Worm (Caenorhabditis elegans): ENCODE results near the gene T06F4.1.

T06F4.1 gene

ce11 chrX:4111416-4111815 is 32.3 kb upstream of the T06F4.1 start, which contains the start of gene F09F9.2 (continued):
- TF ChIP-seq aptf-3 (GFP tag; IDR thresholded peaks at IDR 0.05) (no peak), F10E7.11 (tag; optimal IDR thresholded peaks at IDR 0.05) (no peak), hlh-12 (tag; optimal IDR thresholded peaks at IDR 0.05) (no peak), unc-62 (GFP tag; optimal IDR thresholded peaks at IDR 0.05) (no peak), F55B11.4 (tag; optimal IDR thresholded peaks at IDR 0.05; ENCODE audit: borderline replicate concordance, insufficient read depth) (no peak), ekl-4 (GFP tag; IDR thresholded peaks at IDR 0.05) (no peak), B0336.3 (GFP tag; IDR thresholded peaks at IDR 0.05) (no peak), ztf-28 (GFP tag; IDR thresholded peaks at IDR 0.05) (no peak), K12H6.12 (tag; optimal IDR thresholded peaks at IDR 0.05) (no peak)

ce11 chrX:4109970-4110369 is 30.8 kb upstream of the T06F4.1 start:
- TF ChIP-seq F52B5.7 (tag; optimal IDR thresholded peaks at IDR 0.05) (no peak), ets-4 (GFP tag; optimal IDR thresholded peaks at IDR 0.05) (no peak), T07F8.4 (tag; optimal IDR thresholded peaks at IDR 0.05) (no peak), fkh-3 (tag; optimal IDR thresholded peaks at IDR 0.05) (no peak), nfyb-1 (GFP tag; IDR thresholded peaks at IDR 0.05) (no peak), B0336.3 (GFP tag; IDR thresholded peaks at IDR 0.05) (no peak), F37B4.10 (GFP tag; IDR thresholded peaks at IDR 0.05) (no peak), ekl-4 (GFP tag; IDR thresholded peaks at IDR 0.05) (no peak), Y95B8A.8 (GFP tag; IDR thresholded peaks at IDR 0.05) (no peak)

ce11 chrX:4106896-4107505 is 27.8 kb upstream of the T06F4.1 start, which contains the start of gene R02E4.2:
R02E4.2 (plus strand) TSS chrX:4107455.
- TF ChIP-seq hsf-1 (GFP tag; IDR thresholded peaks at IDR 0.05) (no peak), ekl-4 (GFP tag; IDR thresholded peaks at IDR 0.05) (0 out of 2 replicates have a peak, but pooled peaks have one; percentile 26)

- no peak for TF ChIP-seq atf-7 (tag; optimal IDR thresholded peaks at IDR 0.05)
- no peak for TF ChIP-seq Y56A3A.18 (GFP tag; IDR thresholded peaks at IDR 0.05)
- TF ChIP-seq nhr-120 (GFP tag; IDR thresholded peaks at IDR 0.05), result no peak
- no peak for TF ChIP-seq madf-8 (GFP tag; conservative IDR thresholded peaks at IDR 0.05)
These were observed 25.3 kb upstream of the T06F4.1 start, which contains the start of gene R02E4.1 for ce11 chrX:4104435-4104834. R02E4.1 (minus strand) TSS chrX:4104535.

DNA sequence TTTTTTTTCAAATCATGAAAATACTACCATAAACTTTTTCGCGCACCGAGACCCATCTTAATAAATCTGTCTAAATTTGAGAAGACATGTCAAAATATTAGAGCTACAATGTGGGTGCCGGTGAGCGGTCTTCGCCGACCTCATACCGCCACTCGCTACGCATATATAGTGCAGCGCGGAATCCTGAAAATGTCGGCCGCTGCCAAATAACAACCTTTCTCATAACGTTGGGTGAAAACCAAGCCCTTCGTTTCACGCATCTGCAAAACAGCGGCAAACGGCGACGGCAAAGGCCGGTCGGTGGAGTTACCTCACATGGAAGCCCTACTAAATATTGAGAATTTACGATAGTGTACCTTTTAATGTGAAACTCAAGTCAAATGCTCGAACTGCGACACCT is 23.9 kb upstream of the T06F4.1 start:
- TF ChIP-seq mcd-1 (GFP tag; IDR thresholded peaks at IDR 0.05) (no peak), Y67H2A.10 (GFP tag; conservative IDR thresholded peaks at IDR 0.05) (no peak), sea-2 (GFP tag; IDR thresholded peaks at IDR 0.05) (no peak), lsy-27 (tag; optimal IDR thresholded peaks at IDR 0.05; ENCODE audit: borderline replicate concordance, insufficient read depth) (no peak), snpc-4 (GFP tag; optimal IDR thresholded peaks at IDR 0.05) (no peak), snpc-4 (tag; optimal IDR thresholded peaks at IDR 0.05) (peak; percentile 36 to 92 (median 76)), ceh-91 (GFP tag; IDR thresholded peaks at IDR 0.05) (no peak), sptf-2 (GFP tag; optimal IDR thresholded peaks at IDR 0.05) (no peak), hmg-1.2 (GFP tag; IDR thresholded peaks at IDR 0.05) (no peak; the same call in 1 of the 2 replicates), madf-8 (GFP tag; conservative IDR thresholded peaks at IDR 0.05) (no peak), zfh-2 (GFP tag; conservative IDR thresholded peaks at IDR 0.05) (0 out of 2 replicates have a peak, but pooled peaks have one; percentile 10), atf-7 (tag; optimal IDR thresholded peaks at IDR 0.05) (no peak), cebp-2 (GFP tag; IDR thresholded peaks at IDR 0.05) (no peak), snpc-1.1 (tag; optimal IDR thresholded peaks at IDR 0.05; ENCODE audit: insufficient read depth) (peak; percentile 70), D2030.7 (GFP tag; IDR thresholded peaks at IDR 0.05) (no peak), ceh-100 (GFP tag; IDR thresholded peaks at IDR 0.05) (no peak), B0035.1 (tag; optimal IDR thresholded peaks at IDR 0.05) (no peak), ama-1 (optimal IDR thresholded peaks at IDR 0.05) (no peak), ama-1 (GFP tag; optimal IDR thresholded peaks at IDR 0.05) (no peak), egl-18 (GFP tag; IDR thresholded peaks at IDR 0.05) (no peak), somi-1 (GFP tag; optimal IDR thresholded peaks at IDR 0.05) (no peak), F55B11.4 (tag; optimal IDR thresholded peaks at IDR 0.05; ENCODE audit: borderline replicate concordance, insufficient read depth) (no peak), dpff-1 (tag; optimal IDR thresholded peaks at IDR 0.05) (no peak), C17E4.6 (GFP tag; IDR thresholded peaks at IDR 0.05) (no peak)
